Worm (Caenorhabditis elegans) whole organism, L2 larva: ENCODE measurements around the gene exl-1.

Experiments
- C34F6.9 ChIP-seq: fragments of 150-350 bp; optimal IDR thresholded peaks from 2 replicates; lab custom pipeline; 2014; ENCODE audit warnings: missing biosample characterization, missing genetic modification characterization
- F13H6.1 ChIP-seq: sonication (generic microtip); optimal IDR thresholded peaks from 2 replicates; lab custom pipeline; 2016; ENCODE audit warnings: missing genetic modification characterization, missing compliant biosample characterization
- Y55F3AM.14 ChIP-seq: fragments of 200-800 bp; sonication (Bioruptor generic); optimal IDR thresholded peaks from 2 replicates; lab custom pipeline; 2018; ENCODE audit warnings: mild to moderate bottlenecking, missing genetic modification characterization, missing compliant biosample characterization
- alr-1 ChIP-seq: fragments of 150-350 bp; optimal IDR thresholded peaks from 2 replicates; lab custom pipeline; 2014; ENCODE audit warnings: missing biosample characterization, missing genetic modification characterization
- ama-1 ChIP-seq: fragments of 150-350 bp; optimal IDR thresholded peaks from 2 replicates; lab custom pipeline; 2018; ENCODE audit warnings: inconsistent platforms
- ceh-16 ChIP-seq: fragments of 150-350 bp; optimal IDR thresholded peaks from 2 replicates; lab custom pipeline; 2014; ENCODE audit warnings: missing biosample characterization, missing genetic modification characterization
- crh-2 ChIP-seq: sonication (generic microtip); optimal IDR thresholded peaks from 2 replicates; lab custom pipeline; 2017; ENCODE audit warnings: missing biosample characterization, missing genetic modification characterization
- dmd-4 ChIP-seq: sonication (generic microtip); optimal IDR thresholded peaks from 2 replicates; lab custom pipeline; 2017; ENCODE audit warnings: missing biosample characterization, missing genetic modification characterization
- egl-27 ChIP-seq: sonication (generic microtip); optimal IDR thresholded peaks from 3 replicates; lab custom pipeline; 2017; ENCODE audit warnings: missing biosample characterization, missing genetic modification reagents, missing genetic modification characterization
- elt-1 ChIP-seq: fragments of 150-350 bp; optimal IDR thresholded peaks from 2 replicates; lab custom pipeline; 2014; ENCODE audit warnings: missing biosample characterization, missing genetic modification characterization
- fos-1 ChIP-seq: fragments of 150-350 bp; optimal IDR thresholded peaks from 2 replicates; lab custom pipeline; 2014; ENCODE audit warnings: missing biosample characterization, missing genetic modification characterization
- gmeb-1 ChIP-seq: fragments of 150-350 bp; optimal IDR thresholded peaks from 2 replicates; lab custom pipeline; 2014; ENCODE audit warnings: missing biosample characterization, missing genetic modification characterization
- lin-11 ChIP-seq: fragments of 150-350 bp; sonication (generic microtip); optimal IDR thresholded peaks from 2 replicates; lab custom pipeline; 2014; ENCODE audit warnings: missing biosample characterization, missing genetic modification characterization, inconsistent platforms, mixed read lengths
- lin-13 ChIP-seq: fragments of 150-350 bp; optimal IDR thresholded peaks from 2 replicates; lab custom pipeline; 2014; ENCODE audit warnings: missing biosample characterization, missing genetic modification reagents, missing genetic modification characterization
- lsy-2 ChIP-seq, 2 experiments: fragments of 150-350 bp in 1 of 2; sonication (generic microtip) in 1 of 2; optimal IDR thresholded peaks; 2 replicates each; lab custom pipeline; 2014 to 2017; ENCODE audit warnings: missing biosample characterization in 2 of 2, missing genetic modification characterization in 2 of 2
- mab-5 ChIP-seq: fragments of 150-350 bp; optimal IDR thresholded peaks from 2 replicates; lab custom pipeline; 2014; ENCODE audit warnings: missing biosample characterization, missing genetic modification characterization
- mdl-1 ChIP-seq, 2 experiments: fragments of 150-350 bp in 1 of 2; sonication (generic microtip) in 1 of 2; optimal IDR thresholded peaks; 2 replicates each; lab custom pipeline; 2017; ENCODE audit warnings: missing biosample characterization in 2 of 2, missing genetic modification characterization in 2 of 2
- nhr-10 ChIP-seq: sonication (generic microtip); optimal IDR thresholded peaks from 2 replicates; lab custom pipeline; 2017; ENCODE audit warnings: missing biosample characterization, missing genetic modification characterization
- nhr-11 ChIP-seq: fragments of 150-350 bp; optimal IDR thresholded peaks from 2 replicates; lab custom pipeline; 2014; ENCODE audit warnings: missing biosample characterization, missing genetic modification characterization
- nhr-129 ChIP-seq: fragments of 150-350 bp; optimal IDR thresholded peaks from 2 replicates; lab custom pipeline; 2014; ENCODE audit warnings: missing biosample characterization, missing genetic modification characterization
- nhr-21 ChIP-seq: fragments of 150-350 bp; optimal IDR thresholded peaks from 2 replicates; lab custom pipeline; 2014; ENCODE audit warnings: missing biosample characterization, missing genetic modification characterization
- nhr-237 ChIP-seq: fragments of 150-350 bp; optimal IDR thresholded peaks from 2 replicates; lab custom pipeline; 2014; ENCODE audit warnings: missing biosample characterization, missing genetic modification characterization
- nhr-25 ChIP-seq: fragments of 150-350 bp; sonication (generic microtip); optimal IDR thresholded peaks from 3 replicates; lab custom pipeline; 2014; ENCODE audit warnings: missing biosample characterization, missing genetic modification characterization
- nhr-77 ChIP-seq: fragments of 150-350 bp; optimal IDR thresholded peaks from 2 replicates; lab custom pipeline; 2014; ENCODE audit warnings: missing biosample characterization, missing genetic modification characterization
- peb-1 ChIP-seq: fragments of 150-350 bp; optimal IDR thresholded peaks from 2 replicates; lab custom pipeline; 2014; ENCODE audit warnings: missing biosample characterization, missing genetic modification characterization
- sem-4 ChIP-seq: fragments of 150-350 bp; optimal IDR thresholded peaks from 2 replicates; lab custom pipeline; 2014; ENCODE audit warnings: missing biosample characterization, missing genetic modification reagents, missing genetic modification characterization
- skn-1 ChIP-seq: sonication (generic microtip); optimal IDR thresholded peaks from 2 replicates; lab custom pipeline; 2017; ENCODE audit warnings: missing biosample characterization, missing genetic modification characterization
- sma-9 ChIP-seq, 2 experiments: fragments of 150-350 bp in 1 of 2; sonication (generic microtip) in 1 of 2; optimal IDR thresholded peaks; 2 replicates each; lab custom pipeline; 2014 to 2016; ENCODE audit warnings: missing genetic modification characterization in 2 of 2, mild to moderate bottlenecking in 1 of 2, missing biosample characterization in 1 of 2, missing compliant biosample characterization in 1 of 2, missing genetic modification reagents in 1 of 2, moderate library complexity in 1 of 2
- snpc-4 ChIP-seq: fragments of 150-350 bp; optimal IDR thresholded peaks from 2 replicates; lab custom pipeline; 2014; ENCODE audit warnings: missing biosample characterization, missing genetic modification characterization
- unc-39 ChIP-seq: fragments of 150-350 bp; optimal IDR thresholded peaks from 2 replicates; lab custom pipeline; 2014; ENCODE audit warnings: missing biosample characterization, missing genetic modification characterization
- unc-55 ChIP-seq: fragments of 150-350 bp; sonication (generic microtip); optimal IDR thresholded peaks from 3 replicates; lab custom pipeline; 2014; ENCODE audit warnings: missing biosample characterization, missing genetic modification reagents, missing genetic modification characterization
- ztf-1 ChIP-seq: fragments of 200-800 bp; sonication (Bioruptor generic); conservative IDR thresholded peaks from 2 replicates; pipeline ENCODE4 v1.3.6; 2022; ENCODE audit warnings: missing genetic modification characterization, missing compliant biosample characterization
- ztf-11 ChIP-seq: sonication (generic microtip); optimal IDR thresholded peaks from 2 replicates; lab custom pipeline; 2017; ENCODE audit warnings: missing biosample characterization, missing genetic modification characterization
- ztf-4 ChIP-seq: fragments of 150-350 bp; optimal IDR thresholded peaks from 2 replicates; lab custom pipeline; 2014; ENCODE audit warnings: missing biosample characterization, missing genetic modification characterization

The exl-1 gene

ce11 chrII:14399595-14399994, 13.7 kb downstream of the exl-1 start (continued):
- TF ChIP-seq F13H6.1 (peak; percentile 77), skn-1 (tag; lab: Kevin White, UChicago) (no peak), nhr-129 (tag; lab: Kevin White, UChicago) (peak; percentile 89), ztf-11 (no peak), dmd-4 (tag; lab: Kevin White, UChicago) (no peak), lin-11 (peak; percentile 81), fos-1 (tag; lab: Kevin White, UChicago) (peak; percentile 80), sem-4 (tag; lab: Kevin White, UChicago) (peak; percentile 89), nhr-77 (tag; lab: Kevin White, UChicago) (no peak), gmeb-1 (tag; lab: Kevin White, UChicago) (peak; percentile 84), mab-5 (tag; lab: Kevin White, UChicago) (peak; percentile 74)

- TF ChIP-seq lsy-2 (tag; optimal IDR thresholded peaks at IDR 0.05; lab: Kevin White, UChicago) (no peak), nhr-11 (tag; lab: Kevin White, UChicago) (no peak), nhr-237 (tag; lab: Kevin White, UChicago) (no peak), mdl-1 (tag; optimal IDR thresholded peaks at IDR 0.05; lab: Kevin White, UChicago) (no peak), sem-4 (tag; lab: Kevin White, UChicago) (no peak), peb-1 (no peak), lin-11 (no peak), elt-1 (tag; lab: Kevin White, UChicago) (no peak), lin-13 (no peak), ceh-16 (tag; lab: Kevin White, UChicago) (no peak), skn-1 (tag; lab: Kevin White, UChicago) (no peak)
Observed at ce11 chrII:14393766-14394165, 19.5 kb downstream of the exl-1 start.

ce11 chrII:14390036-14390763, 23.1 kb downstream of the exl-1 start, which contains the start of the genes kbp-3 and nurf-1:
Gene kbp-3, minus strand, starts transcription at chrII:14390078.
Gene nurf-1, plus strand, starts transcription at chrII:14390713.
- TF ChIP-seq ztf-4 (tag; lab: Kevin White, UChicago) (no peak), lin-11 (peak; percentile 35), nhr-21 (no peak), sma-9 (GFP tag; optimal IDR thresholded peaks at IDR 0.05; lab: Kevin White, UChicago) (no peak), sma-9 (tag; optimal IDR thresholded peaks at IDR 0.05; lab: Kevin White, UChicago) (no peak), egl-27 (tag; lab: Kevin White, UChicago) (no peak), fos-1 (tag; lab: Kevin White, UChicago) (no peak), lin-13 (peak; percentile 47), ztf-1 (no peak), Y55F3AM.14 (no peak), gmeb-1 (tag; lab: Kevin White, UChicago) (peak; percentile 83), nhr-25 (peak; percentile 12), lsy-2 (tag; optimal IDR thresholded peaks at IDR 0.05; lab: Kevin White, UChicago) (peak; percentile 17 to 80), snpc-4 (tag; lab: Kevin White, UChicago) (no peak), C34F6.9 (tag; lab: Kevin White, UChicago) (peak; percentile 78), nhr-77 (tag; lab: Kevin White, UChicago) (no peak), nhr-129 (tag; lab: Kevin White, UChicago) (peak; percentile 47), nhr-237 (tag; lab: Kevin White, UChicago) (no peak), ama-1 (lab: Kevin White, UChicago) (no peak), mab-5 (tag; lab: Kevin White, UChicago) (no peak), crh-2 (tag; lab: Kevin White, UChicago) (peak; percentile 35), unc-55 (GFP tag; lab: Kevin White, UChicago) (peak; percentile 86), F13H6.1 (peak; percentile 7), alr-1 (tag; lab: Kevin White, UChicago) (no peak)

DNA sequence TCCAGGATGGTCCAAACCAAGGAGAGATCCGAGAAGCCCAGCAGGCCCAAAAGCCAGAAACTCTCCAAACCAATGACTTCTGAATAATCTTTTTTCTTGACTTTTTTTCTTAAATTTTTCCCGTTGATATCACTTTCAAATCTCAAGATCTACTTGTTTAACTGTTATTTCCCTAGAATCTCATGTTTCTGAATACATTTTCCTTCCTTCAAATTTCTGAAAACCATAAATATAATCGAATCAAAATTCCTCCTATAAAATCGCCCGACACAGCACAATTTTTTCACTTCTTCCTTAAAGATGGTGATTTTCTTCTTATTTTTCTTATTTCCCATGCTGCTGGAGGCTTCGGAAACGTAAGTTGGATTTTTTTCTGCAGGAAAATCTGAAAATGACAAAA, 25.1 kb downstream of the exl-1 start, which contains the start of gene F26H11.8:
Gene F26H11.8, plus strand, starts transcription at position 301 of the 400 bp plus-strand sequence.
- TF ChIP-seq mab-5 (tag; lab: Kevin White, UChicago), result no peak
- no peak for TF ChIP-seq nhr-10 (tag; lab: Kevin White, UChicago)
- no peak for TF ChIP-seq unc-39 (tag; lab: Kevin White, UChicago)
- no peak for TF ChIP-seq ztf-11
- no peak for TF ChIP-seq lsy-2 (tag; optimal IDR thresholded peaks at IDR 0.05; lab: Kevin White, UChicago)
- TF ChIP-seq, all 48 proteins: peak for 0
